Worm (Caenorhabditis elegans): ENCODE results near the gene C01G5.3.
A peak's percentile ranks its signal among the peaks of the same experiment; 100 is the strongest.

The C01G5.3 gene

ce11 chrIV:6542962-6543361 is 7.0 kb downstream of the C01G5.3 start:
- no peak for TF ChIP-seq Y48G9A.11 (GFP tag; IDR thresholded peaks at IDR 0.05)
- peak in 1 of 2 experiments; percentile 23 for TF ChIP-seq lsy-2 (tag; optimal IDR thresholded peaks at IDR 0.05)
- TF ChIP-seq dmd-9 (GFP tag; IDR thresholded peaks at IDR 0.05), result no peak

- peak; percentile 25 for TF ChIP-seq fkh-10 (GFP tag; optimal IDR thresholded peaks at IDR 0.05)
- no peak for TF ChIP-seq mep-1 (tag; optimal IDR thresholded peaks at IDR 0.05)
- no peak for TF ChIP-seq tra-1 (GFP tag; IDR thresholded peaks at IDR 0.05)
- TF ChIP-seq nhr-237 (tag; optimal IDR thresholded peaks at IDR 0.05), result no peak
- no peak for TF ChIP-seq nhr-48 (tag; optimal IDR thresholded peaks at IDR 0.05)
Measured at ce11 chrIV:6547397-6547796, 11.4 kb downstream of the C01G5.3 start.

ce11 chrIV:6548609-6549008 is 12.6 kb downstream of the C01G5.3 start, which contains the start of gene fan-1:
Gene fan-1, plus strand, starts transcription at chrIV:6548686.
- TF ChIP-seq daf-8 (GFP tag; IDR thresholded peaks at IDR 0.05) (no peak), D1046.2 (GFP tag; IDR thresholded peaks at IDR 0.05) (no peak), lin-38 (GFP tag; IDR thresholded peaks at IDR 0.05) (peak; percentile 91), lin-15B (tag; optimal IDR thresholded peaks at IDR 0.05) (no peak), ces-1 (GFP tag; optimal IDR thresholded peaks at IDR 0.05) (no peak), unc-130 (GFP tag; optimal IDR thresholded peaks at IDR 0.05) (no peak), snpc-1.2 (GFP tag; IDR thresholded peaks at IDR 0.05) (peak; percentile 57; the same call in 1 of the 2 replicates), mep-1 (tag; optimal IDR thresholded peaks at IDR 0.05) (peak; percentile 28), jun-1 (tag; optimal IDR thresholded peaks at IDR 0.05) (no peak), hmg-1.1 (GFP tag; IDR thresholded peaks at IDR 0.05) (peak; percentile 51), nhr-111 (GFP tag; optimal IDR thresholded peaks at IDR 0.05) (no peak), snpc-4 (tag; optimal IDR thresholded peaks at IDR 0.05) (no peak), ctbp-1 (GFP tag; IDR thresholded peaks at IDR 0.05) (no peak), fos-1 (tag; optimal IDR thresholded peaks at IDR 0.05) (no peak), lsy-2 (tag; optimal IDR thresholded peaks at IDR 0.05) (peak in 1 of 2 experiments; percentile 70), dpl-1 (GFP tag; optimal IDR thresholded peaks at IDR 0.05) (peak; percentile 94), nhr-11 (tag; optimal IDR thresholded peaks at IDR 0.05) (no peak), dve-1 (tag; optimal IDR thresholded peaks at IDR 0.05; ENCODE audit: insufficient read depth) (peak; percentile 60), nhr-6 (tag; optimal IDR thresholded peaks at IDR 0.05) (peak; percentile 53), dmd-6 (GFP tag; IDR thresholded peaks at IDR 0.05) (no peak), hlh-30 (tag; optimal IDR thresholded peaks at IDR 0.05; ENCODE audit: insufficient read depth) (peak; percentile 19), mdt-29 (GFP tag; IDR thresholded peaks at IDR 0.05) (no peak), arid-1 (GFP tag; conservative IDR thresholded peaks at IDR 0.05) (no peak), F37D6.2 (tag; optimal IDR thresholded peaks at IDR 0.05) (peak; percentile 2), tag-97 (GFP tag; IDR thresholded peaks at IDR 0.05) (no peak), nhr-42 (GFP tag; IDR thresholded peaks at IDR 0.05) (0 out of 2 replicates have a peak, but pooled peaks have one; percentile 30), nhr-48 (tag; optimal IDR thresholded peaks at IDR 0.05) (no peak), Y48G9A.11 (GFP tag; IDR thresholded peaks at IDR 0.05) (no peak), unc-62 (GFP tag; optimal IDR thresholded peaks at IDR 0.05 in 1 of 2) (peak in 1 of 2 experiments; percentile 79), unc-62 (tag; optimal IDR thresholded peaks at IDR 0.05) (no peak)

ce11 chrIV:6551359-6552031 is 15.5 kb downstream of the C01G5.3 start:
- TF ChIP-seq set-16 (GFP tag; IDR thresholded peaks at IDR 0.05) (peak; percentile 11; the same call in 1 of the 2 replicates), snpc-1.2 (GFP tag; IDR thresholded peaks at IDR 0.05) (peak; percentile 59; the same call in 1 of the 2 replicates)

All from whole organism, L4 larva.